Worm (Caenorhabditis elegans) whole organism, L1 larva: ENCODE results near the gene btb-12.

ENCODE experiments used
- C34B4.2 ChIP-seq: sonication (generic microtip); optimal IDR thresholded peaks from 2 replicates; lab custom pipeline; 2017; ENCODE audit warnings: mild to moderate bottlenecking, missing genetic modification characterization, missing compliant biosample characterization
- alr-1 ChIP-seq: fragments of 200-800 bp; sonication (Bioruptor generic); optimal IDR thresholded peaks from 2 replicates; lab custom pipeline; 2018; ENCODE audit warnings: borderline replicate concordance, mild to moderate bottlenecking, missing genetic modification characterization, missing compliant biosample characterization
- aly-2 ChIP-seq: fragments of 150-350 bp; optimal IDR thresholded peaks from 2 replicates; lab custom pipeline; 2014; ENCODE audit warnings: missing biosample characterization, missing genetic modification characterization
- ceh-63 ChIP-seq: fragments of 200-800 bp; sonication (Bioruptor generic); optimal IDR thresholded peaks from 2 replicates; lab custom pipeline; 2018; ENCODE audit warnings: mild to moderate bottlenecking, missing genetic modification characterization, missing compliant biosample characterization
- ceh-82 ChIP-seq, 3 experiments: fragments of 150-350 bp in 1 of 3; sonication (generic microtip) in 2 of 3; optimal IDR thresholded peaks; 2 replicates each; lab custom pipeline; 2014 to 2017; ENCODE audit warnings: missing biosample characterization in 3 of 3, missing genetic modification characterization in 3 of 3
- ceh-88 ChIP-seq: fragments of 200-800 bp; sonication (Bioruptor generic); IDR thresholded peaks from 2 replicates; pipeline ENCODE4 v1.3.6; 2022; ENCODE audit warnings: missing genetic modification characterization, missing compliant biosample characterization
- ceh-90 ChIP-seq: sonication (generic microtip); optimal IDR thresholded peaks from 2 replicates; lab custom pipeline; 2016; ENCODE audit warnings: missing genetic modification characterization, missing compliant biosample characterization
- ces-1 ChIP-seq: fragments of 150-350 bp; optimal IDR thresholded peaks from 2 replicates; lab custom pipeline; 2014; ENCODE audit warnings: missing biosample characterization, missing genetic modification reagents, missing genetic modification characterization
- dpl-1 ChIP-seq, 3 experiments: fragments of 150-350 bp in 2 of 3; sonication (generic microtip) in 1 of 3; optimal IDR thresholded peaks; 2 replicates each; lab custom pipeline; 2014 to 2017; ENCODE audit warnings: missing biosample characterization in 3 of 3, missing genetic modification characterization in 3 of 3, missing genetic modification reagents in 3 of 3
- egl-27 ChIP-seq, 2 experiments: fragments of 150-350 bp in 1 of 2; sonication (generic microtip); optimal IDR thresholded peaks; 3 replicates each; lab custom pipeline; 2017 to 2018; ENCODE audit warnings: missing biosample characterization in 2 of 2, missing genetic modification characterization in 2 of 2, missing genetic modification reagents in 2 of 2
- elt-2 ChIP-seq: sonication (generic microtip); optimal IDR thresholded peaks from 2 replicates; lab custom pipeline; 2016; ENCODE audit warnings: missing genetic modification characterization, mild to moderate bottlenecking, inconsistent platforms, missing compliant biosample characterization, missing genetic modification reagents
- fkh-10 ChIP-seq: sonication (generic microtip); optimal IDR thresholded peaks from 2 replicates; lab custom pipeline; 2017; ENCODE audit warnings: missing biosample characterization, missing genetic modification reagents, missing genetic modification characterization
- hlh-4 ChIP-seq: sonication (generic microtip); optimal IDR thresholded peaks from 2 replicates; lab custom pipeline; 2016; ENCODE audit warnings: mild to moderate bottlenecking, missing genetic modification characterization, missing compliant biosample characterization
- hpl-2 ChIP-seq: fragments of 150-350 bp; optimal IDR thresholded peaks from 2 replicates; lab custom pipeline; 2014; ENCODE audit warnings: missing biosample characterization, missing genetic modification reagents, missing genetic modification characterization
- irx-1 ChIP-seq: sonication (generic microtip); optimal IDR thresholded peaks from 2 replicates; lab custom pipeline; 2016; ENCODE audit warnings: missing genetic modification characterization, missing compliant biosample characterization
- isw-1 ChIP-seq: fragments of 200-800 bp; sonication (Bioruptor generic); IDR thresholded peaks from 2 replicates; pipeline ENCODE4 v1.3.6; 2022; ENCODE audit warnings: missing genetic modification characterization, missing compliant biosample characterization
- jun-1 ChIP-seq: fragments of 150-350 bp; optimal IDR thresholded peaks from 2 replicates; lab custom pipeline; 2014; ENCODE audit warnings: missing biosample characterization, missing genetic modification reagents, missing genetic modification characterization
- lin-39 ChIP-seq: fragments of 150-350 bp; optimal IDR thresholded peaks from 2 replicates; lab custom pipeline; 2014; ENCODE audit warnings: missing biosample characterization, missing genetic modification reagents, missing genetic modification characterization
- lir-3 ChIP-seq: sonication (generic microtip); optimal IDR thresholded peaks from 2 replicates; lab custom pipeline; 2016; ENCODE audit warnings: mild to moderate bottlenecking, missing genetic modification characterization, moderate library complexity, missing compliant biosample characterization; ENCODE audit not compliant: poor library complexity
- mdl-1 ChIP-seq, 2 experiments: fragments of 150-350 bp; optimal IDR thresholded peaks; 2 replicates each; lab custom pipeline; 2014 to 2017; ENCODE audit warnings: missing biosample characterization in 2 of 2, missing genetic modification characterization in 2 of 2, inconsistent platforms in 1 of 2
- nhr-12 ChIP-seq: sonication (generic microtip); optimal IDR thresholded peaks from 2 replicates; lab custom pipeline; 2017; ENCODE audit warnings: missing biosample characterization, missing genetic modification characterization
- nhr-84 ChIP-seq: sonication (generic microtip); optimal IDR thresholded peaks from 2 replicates; lab custom pipeline; 2017; ENCODE audit warnings: missing biosample characterization, missing genetic modification characterization
- pqm-1 ChIP-seq: sonication (generic microtip); optimal IDR thresholded peaks from 3 replicates; lab custom pipeline; 2017; ENCODE audit warnings: missing biosample characterization, missing genetic modification characterization
- snpc-4 ChIP-seq: fragments of 150-350 bp; optimal IDR thresholded peaks from 2 replicates; lab custom pipeline; 2014; ENCODE audit warnings: missing biosample characterization, missing genetic modification characterization
- snu-23 ChIP-seq: sonication (generic microtip); optimal IDR thresholded peaks from 2 replicates; lab custom pipeline; 2016; ENCODE audit warnings: missing genetic modification characterization, missing compliant biosample characterization
- sptf-1 ChIP-seq: fragments of 150-350 bp; optimal IDR thresholded peaks from 2 replicates; lab custom pipeline; 2014; ENCODE audit warnings: missing biosample characterization, missing genetic modification characterization
- sup-37 ChIP-seq: fragments of 200-800 bp; sonication (Bioruptor generic); optimal IDR thresholded peaks from 2 replicates; lab custom pipeline; 2018; ENCODE audit warnings: mild to moderate bottlenecking, missing genetic modification characterization, missing compliant biosample characterization
- swsn-7 ChIP-seq: sonication (generic microtip); optimal IDR thresholded peaks from 2 replicates; lab custom pipeline; 2016; ENCODE audit warnings: missing genetic modification characterization, missing compliant biosample characterization
- tlp-1 ChIP-seq: fragments of 150-350 bp; optimal IDR thresholded peaks from 2 replicates; lab custom pipeline; 2014; ENCODE audit warnings: missing biosample characterization, missing genetic modification characterization
- unc-130 ChIP-seq: fragments of 150-350 bp; optimal IDR thresholded peaks from 2 replicates; lab custom pipeline; 2017; ENCODE audit warnings: missing biosample characterization, missing genetic modification characterization, inconsistent platforms
- unc-30 ChIP-seq: sonication (generic microtip); optimal IDR thresholded peaks from 2 replicates; lab custom pipeline; 2017; ENCODE audit warnings: missing biosample characterization, missing genetic modification characterization
- unc-86 ChIP-seq: sonication (generic microtip); optimal IDR thresholded peaks from 2 replicates; lab custom pipeline; 2016; ENCODE audit warnings: missing genetic modification characterization, missing compliant biosample characterization
- vab-15 ChIP-seq: sonication (generic microtip); optimal IDR thresholded peaks from 2 replicates; lab custom pipeline; 2017; ENCODE audit warnings: missing genotype, mild to moderate bottlenecking, missing genetic modification characterization, missing compliant biosample characterization
- xbp-1 ChIP-seq: sonication (generic microtip); optimal IDR thresholded peaks from 2 replicates; lab custom pipeline; 2016; ENCODE audit warnings: missing genetic modification characterization, missing compliant biosample characterization
- zip-4 ChIP-seq: fragments of 200-800 bp; sonication (Bioruptor generic); optimal IDR thresholded peaks from 2 replicates; lab custom pipeline; 2018; ENCODE audit warnings: mild to moderate bottlenecking, missing genetic modification characterization, moderate library complexity, missing compliant biosample characterization
- ztf-11 ChIP-seq, 2 experiments: sonication (generic microtip); optimal IDR thresholded peaks; 2 replicates each; lab custom pipeline; 2016 to 2017; ENCODE audit warnings: missing genetic modification characterization in 2 of 2, missing biosample characterization in 1 of 2, missing compliant biosample characterization in 1 of 2

Gene btb-12

DNA sequence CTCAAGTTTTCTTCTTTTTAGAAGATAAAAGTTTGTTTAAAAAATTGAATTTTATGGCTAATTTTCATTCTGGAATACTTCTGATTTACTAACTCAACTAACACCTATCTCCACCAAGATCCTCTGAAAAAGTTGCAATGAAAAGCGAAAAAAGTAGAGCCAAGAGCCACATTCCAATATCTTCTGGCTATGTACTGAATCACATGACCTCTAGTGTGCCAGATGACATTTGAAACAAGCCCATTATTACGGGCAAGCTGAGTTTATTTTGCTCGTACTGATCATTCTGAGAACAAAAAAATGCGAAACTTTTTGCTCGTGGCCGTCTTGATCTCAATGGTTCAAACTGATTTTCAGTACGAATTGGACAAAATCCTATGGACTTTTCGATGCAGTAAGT lies 24.1 kb downstream of the btb-12 start, which contains the start of gene irld-36:
irld-36 (plus strand) TSS at position 301 of the 400 bp plus-strand sequence.
- TF ChIP-seq elt-2 (no peak), vab-15 (tag; lab: Kevin White, UChicago) (no peak), unc-130 (no peak), lin-39 (tag; lab: Kevin White, UChicago) (no peak), unc-86 (tag; lab: Kevin White, UChicago) (no peak), ceh-63 (GFP tag; lab: Kevin White, UChicago) (no peak)

DNA sequence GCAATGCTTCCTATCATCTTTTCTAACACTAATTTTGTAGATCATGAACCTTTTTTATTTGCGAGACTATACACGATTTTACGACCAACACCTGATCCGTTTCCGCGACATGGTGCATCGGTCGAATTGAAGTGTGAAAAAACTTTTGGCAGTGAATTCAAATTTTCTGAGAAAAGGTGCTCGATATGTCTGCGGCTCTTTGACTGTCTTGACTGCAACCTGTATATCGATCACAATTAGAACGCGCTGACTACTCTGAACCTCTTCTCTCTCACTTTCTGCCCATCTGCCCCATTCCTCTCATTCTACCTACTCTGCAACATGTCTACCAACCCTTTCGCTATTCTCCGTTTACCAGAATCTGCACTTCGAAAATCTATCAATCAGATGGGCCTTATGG lies 27.2 kb downstream of the btb-12 start, which contains the start of gene fbxb-26:
fbxb-26 (plus strand) TSS at position 301 of the 400 bp plus-strand sequence.
- no peak for TF ChIP-seq hlh-4

ce11 chrII:1683742-1684141 lies 28.7 kb downstream of the btb-12 start, which contains the start of gene fbxb-25:
TSS of gene fbxb-25 (plus strand) at chrII:1684042.
- TF ChIP-seq unc-86 (tag; lab: Kevin White, UChicago) = no peak
- no peak for TF ChIP-seq ceh-82 (tag; optimal IDR thresholded peaks at IDR 0.05; lab: Kevin White, UChicago)
- no peak for TF ChIP-seq snpc-4 (tag; lab: Kevin White, UChicago)
- TF ChIP-seq fkh-10 (GFP tag; lab: Kevin White, UChicago) = no peak
- no peak for TF ChIP-seq pqm-1 (tag; lab: Kevin White, UChicago)
- TF ChIP-seq sptf-1 (tag; lab: Kevin White, UChicago) = no peak
- no peak for TF ChIP-seq swsn-7
- no peak for TF ChIP-seq ceh-90
- TF ChIP-seq hlh-4 = no peak
- TF ChIP-seq tlp-1 (tag; lab: Kevin White, UChicago) = no peak
- TF ChIP-seq nhr-84 = no peak
- no peak for TF ChIP-seq lir-3 (tag; lab: Kevin White, UChicago)

DNA sequence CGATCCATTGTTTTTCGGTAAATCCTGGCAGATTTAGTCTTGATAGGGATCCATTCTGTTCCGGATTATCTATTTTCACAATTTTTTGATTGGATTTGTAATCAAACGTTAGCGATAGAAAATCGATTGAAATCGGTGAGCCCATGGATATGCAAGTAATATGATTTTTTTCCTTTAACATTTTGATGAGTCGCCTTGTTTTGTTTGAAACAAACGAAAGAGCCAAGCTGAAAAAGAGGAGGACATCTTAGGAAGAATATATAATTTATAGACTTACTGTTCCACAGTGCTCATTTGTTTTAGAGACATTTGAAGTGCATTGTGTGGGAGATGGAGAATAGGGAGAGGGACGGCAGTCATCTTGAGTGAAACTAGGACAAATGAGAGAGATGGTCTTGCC lies 33.8 kb downstream of the btb-12 start, which contains the start of the genes fbxb-18 and fbxb-19:
fbxb-18 (minus strand) TSS at position 101 of the 400 bp plus-strand sequence.
fbxb-19 (minus strand) TSS at position 369 of the 400 bp plus-strand sequence.
- no peak for TF ChIP-seq isw-1 (GFP tag; lab: Robert Waterston, UW)
- no peak for TF ChIP-seq xbp-1 (tag; lab: Kevin White, UChicago)
- no peak for TF ChIP-seq nhr-84
- TF ChIP-seq mdl-1 (tag; optimal IDR thresholded peaks at IDR 0.05; lab: Kevin White, UChicago) = no peak
- TF ChIP-seq nhr-12 = no peak
- TF ChIP-seq sup-37 (GFP tag; lab: Kevin White, UChicago) = no peak
- TF ChIP-seq ceh-88 (GFP tag; lab: Robert Waterston, UW) = no peak
- no peak for TF ChIP-seq hpl-2 (GFP tag; lab: Kevin White, UChicago)
- no peak for TF ChIP-seq ces-1
- no peak for TF ChIP-seq jun-1 (tag; lab: Kevin White, UChicago)
- no peak for TF ChIP-seq ztf-11 (tag; optimal IDR thresholded peaks at IDR 0.05; lab: Kevin White, UChicago)
- no peak for TF ChIP-seq snu-23 (GFP tag; lab: Kevin White, UChicago)
- TF ChIP-seq alr-1 (tag; lab: Kevin White, UChicago) = no peak
- TF ChIP-seq irx-1 (tag; lab: Kevin White, UChicago) = no peak
- no peak for TF ChIP-seq C34B4.2 (tag; lab: Kevin White, UChicago)
- no peak for TF ChIP-seq egl-27 (tag; optimal IDR thresholded peaks at IDR 0.05; lab: Kevin White, UChicago)
- TF ChIP-seq aly-2 (tag; lab: Kevin White, UChicago) = no peak
- no peak for TF ChIP-seq dpl-1 (GFP tag; optimal IDR thresholded peaks at IDR 0.05; lab: Kevin White, UChicago)
- TF ChIP-seq zip-4 (GFP tag; lab: Kevin White, UChicago) = no peak
- no peak for TF ChIP-seq unc-30 (tag; lab: Kevin White, UChicago)
